Fruit fly (Drosophila melanogaster) whole organism, embryonic: ENCODE measurements around the gene mEFG1.

Source experiments
- Ada2b ChIP-seq: fragments of 200-800 bp; sonication (Bioruptor generic); IDR thresholded peaks from 2 replicates; pipeline ENCODE4 v1.3.6; 2022; ENCODE audit warnings: missing biosample characterization, missing genetic modification characterization
- CG14860 ChIP-seq: fragments of 200-800 bp; sonication (Bioruptor generic); IDR thresholded peaks from 3 replicates; pipeline ENCODE4 v1.3.6; 2022; ENCODE audit warnings: missing biosample characterization, missing genetic modification characterization; ENCODE audit not compliant: partially characterized antibody
- CG17361 ChIP-seq: fragments of 200-800 bp; sonication (Bioruptor generic); IDR thresholded peaks from 3 replicates; pipeline ENCODE4 v1.3.6; 2022; ENCODE audit warnings: missing biosample characterization, missing genetic modification characterization

DNA sequence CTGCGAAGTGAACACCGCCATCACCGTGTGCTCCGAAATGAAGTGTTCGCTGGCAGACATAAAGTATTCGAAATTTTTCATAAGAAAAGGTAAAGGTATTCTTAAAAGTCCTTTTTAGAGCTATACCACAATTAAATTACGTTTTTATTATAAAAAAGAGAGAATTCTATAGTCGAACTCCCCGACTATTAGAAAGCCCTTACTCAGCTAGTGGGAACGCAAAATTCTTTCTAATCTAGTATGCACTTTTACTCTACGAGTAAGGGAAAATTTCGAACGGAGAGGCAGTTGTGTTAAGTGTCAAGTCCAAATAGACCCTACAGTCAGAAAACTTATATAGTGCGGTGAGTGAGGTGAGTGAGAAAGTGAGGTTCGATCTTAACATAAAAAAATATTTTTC lies 34.3 kb upstream of the mEFG1 start, which contains the start of gene CG31909:
- no peak for TF ChIP-seq Ada2b (GFP tag; lab: Robert Waterston, UW)
- TF ChIP-seq CG17361 (GFP tag; lab: Robert Waterston, UW) = no peak
- TF ChIP-seq CG14860 (GFP tag; lab: Robert Waterston, UW) = no peak
